Fruit fly (Drosophila melanogaster) Kc167 (cell line): Measurements from ENCODE around the gene U2af38.

Source experiments
- Myc ChIP-seq: fragments of >200 bp; optimal IDR thresholded peaks from 2 replicates; lab custom pipeline; 2017; ENCODE audit warnings: missing external identifiers
- Sin3A ChIP-seq: fragments of >200 bp; optimal IDR thresholded peaks from 2 replicates; lab custom pipeline; 2018; ENCODE audit warnings: missing external identifiers
- h ChIP-seq: fragments of >200 bp; optimal IDR thresholded peaks from 3 replicates; lab custom pipeline; 2018; ENCODE audit warnings: missing external identifiers
- insv ChIP-seq: fragments of >200 bp; optimal IDR thresholded peaks from 3 replicates; lab custom pipeline; 2018; ENCODE audit warnings: missing external identifiers
- psq ChIP-seq: fragments of >200 bp; optimal IDR thresholded peaks from 2 replicates; lab custom pipeline; 2017; ENCODE audit warnings: missing external identifiers
- ttk ChIP-seq: sonication (Bioruptor generic); optimal IDR thresholded peaks from 2 replicates; lab custom pipeline; 2017; ENCODE audit warnings: missing external identifiers

The U2af38 gene

DNA sequence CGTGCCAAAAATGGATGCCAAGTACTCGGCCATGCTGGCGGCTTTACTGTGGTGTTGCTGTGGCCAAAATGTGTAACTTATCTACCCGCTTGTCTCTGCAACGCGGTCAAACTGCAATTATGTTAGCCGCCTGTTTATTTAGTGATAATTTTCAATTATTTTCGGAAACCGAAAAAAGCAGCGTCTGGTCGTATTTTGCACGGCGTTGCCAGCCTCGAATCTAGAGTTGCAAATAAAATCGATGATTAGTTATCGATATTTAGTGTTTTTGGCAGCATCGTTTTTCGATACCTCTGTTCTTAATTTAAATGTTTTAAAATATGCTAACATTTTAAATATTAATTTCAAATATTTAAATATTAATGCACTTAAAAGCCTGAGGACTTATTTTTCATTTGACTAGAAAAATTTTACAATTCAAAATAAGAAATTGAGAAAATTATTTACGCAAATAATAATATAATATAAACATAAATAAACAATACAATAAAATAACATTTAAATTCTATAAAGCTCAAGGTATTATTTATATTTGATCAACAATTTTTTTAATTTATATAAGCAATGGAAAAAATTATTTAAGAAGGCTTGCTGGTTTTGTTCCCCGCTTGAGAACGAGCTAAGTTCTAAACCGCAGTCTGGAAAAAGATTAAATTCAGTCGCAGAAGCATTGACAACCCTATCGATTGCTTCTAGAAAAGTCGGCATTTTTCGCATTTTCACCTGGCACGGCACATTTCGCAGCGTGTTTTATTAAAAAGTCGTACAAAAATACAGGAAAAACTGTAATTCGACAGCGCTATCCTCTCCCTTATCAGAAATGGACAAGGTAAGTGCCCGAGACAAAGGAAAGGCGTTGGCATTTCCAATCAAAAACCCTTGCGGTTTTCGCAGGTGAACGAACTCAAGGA, at the start of gene U2af38, which contains the start of gene Stip1:
Gene U2af38, minus strand, starts transcription at position 230 of the 911 bp plus-strand sequence.
Gene Stip1, plus strand, starts transcription at position 671 of the 911 bp plus-strand sequence.
- TF ChIP-seq psq (lab: Kevin White, UChicago) = no peak
- no peak for TF ChIP-seq Myc (lab: Kevin White, UChicago)
- TF ChIP-seq Sin3A (lab: Kevin White, UChicago) = no peak
- TF ChIP-seq h (lab: Kevin White, UChicago) = no peak
- no peak for TF ChIP-seq insv (lab: Kevin White, UChicago)

DNA sequence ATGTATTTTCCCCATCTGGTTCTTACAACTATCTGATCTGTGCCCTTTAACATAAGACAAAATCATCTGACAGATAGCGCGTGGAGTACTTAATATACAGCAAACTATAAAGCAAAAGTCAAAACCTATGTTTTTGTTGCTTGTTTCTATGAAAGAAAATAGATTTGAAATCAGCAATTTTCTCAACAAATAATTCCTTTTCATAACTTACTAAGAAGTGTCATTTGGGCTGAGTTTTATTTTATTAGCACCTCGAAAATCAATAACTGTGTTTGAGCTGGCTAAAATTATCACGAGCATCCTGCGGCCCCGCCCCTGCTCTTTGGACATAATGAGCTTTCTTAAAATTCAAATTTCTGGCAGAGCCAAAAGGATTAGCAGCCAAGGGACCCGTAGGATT, 37.8 kb upstream of the U2af38 start, which contains the start of gene CG31921:
Gene CG31921, minus strand, starts transcription at position 101 of the 400 bp plus-strand sequence.
- no peak for TF ChIP-seq psq (lab: Kevin White, UChicago)
- no peak for TF ChIP-seq insv (lab: Kevin White, UChicago)
- TF ChIP-seq Sin3A (lab: Kevin White, UChicago) = no peak
- TF ChIP-seq h (lab: Kevin White, UChicago) = no peak
- no peak for TF ChIP-seq ttk (lab: Kevin White, UChicago)
- no peak for TF ChIP-seq Myc (lab: Kevin White, UChicago)

DNA sequence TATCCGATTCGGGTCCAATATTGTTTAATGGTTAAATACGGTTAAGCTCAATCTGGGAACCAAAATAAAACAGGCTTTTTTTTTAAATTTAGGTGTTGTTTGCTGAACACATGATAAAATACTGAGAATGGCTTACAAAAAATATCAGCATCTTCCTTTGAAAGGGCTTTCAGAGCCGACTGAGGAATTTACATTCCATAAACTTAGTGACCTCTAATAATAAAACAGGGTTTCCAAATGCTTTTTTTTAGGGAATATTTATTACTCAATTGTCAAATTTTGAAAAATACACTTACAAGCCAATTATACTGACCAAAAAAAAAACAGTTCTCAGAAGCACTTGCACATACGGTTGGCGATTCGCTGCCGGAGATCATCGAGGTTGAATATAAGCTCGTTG, 35.2 kb upstream of the U2af38 start, which contains the start of gene CG43755:
Gene CG43755, minus strand, starts transcription at position 101 of the 400 bp plus-strand sequence.
- TF ChIP-seq Myc (lab: Kevin White, UChicago) (no peak), h (lab: Kevin White, UChicago) (no peak), ttk (lab: Kevin White, UChicago) (no peak), psq (lab: Kevin White, UChicago) (no peak), Sin3A (lab: Kevin White, UChicago) (no peak), insv (lab: Kevin White, UChicago) (no peak)

DNA sequence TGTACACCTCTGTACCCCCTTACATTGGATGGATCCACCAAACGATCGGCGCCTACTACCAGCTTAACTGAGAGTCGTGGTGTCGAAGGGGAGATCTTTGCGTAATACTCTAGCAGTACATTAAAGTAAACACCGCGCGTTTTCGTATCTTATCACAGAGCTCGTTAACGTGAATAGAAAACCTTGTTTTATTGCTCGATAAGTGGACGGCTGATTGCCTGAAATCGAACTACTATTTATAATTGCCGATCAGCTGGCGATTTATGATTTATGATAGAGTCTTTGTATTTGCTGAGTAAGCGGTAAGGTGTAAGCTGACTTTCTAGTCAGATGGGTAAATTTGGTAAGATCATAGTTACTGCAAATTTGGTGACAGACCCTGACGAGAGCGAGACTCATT, 28.4 kb upstream of the U2af38 start:
- TF ChIP-seq Sin3A (lab: Kevin White, UChicago) = no peak
- no peak for TF ChIP-seq insv (lab: Kevin White, UChicago)
- no peak for TF ChIP-seq Myc (lab: Kevin White, UChicago)
- TF ChIP-seq ttk (lab: Kevin White, UChicago) = no peak
- no peak for TF ChIP-seq h (lab: Kevin White, UChicago)
- no peak for TF ChIP-seq psq (lab: Kevin White, UChicago)

DNA sequence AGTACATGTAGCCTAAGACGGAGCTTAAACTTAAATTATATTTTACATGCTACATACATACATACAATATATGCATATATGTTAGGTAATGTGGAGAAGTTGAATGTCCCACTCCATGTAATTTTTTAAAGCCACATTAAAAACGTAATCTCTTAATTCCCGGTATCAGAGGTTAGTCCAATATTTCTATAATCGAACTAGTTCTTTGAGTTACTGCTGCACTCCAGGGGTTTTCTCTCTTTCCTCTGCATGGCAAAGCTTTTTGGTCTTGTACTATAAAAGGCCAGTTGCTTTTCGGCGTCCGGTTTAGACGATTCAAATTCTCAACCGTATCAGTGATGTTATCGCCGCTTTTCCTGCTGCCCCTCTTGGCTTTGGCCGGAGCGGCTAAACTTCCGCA, 27.3 kb upstream of the U2af38 start, which contains the start of gene CG33127:
Gene CG33127, plus strand, starts transcription at position 309 of the 400 bp plus-strand sequence.
- TF ChIP-seq insv (lab: Kevin White, UChicago) = no peak
- no peak for TF ChIP-seq Myc (lab: Kevin White, UChicago)

DNA sequence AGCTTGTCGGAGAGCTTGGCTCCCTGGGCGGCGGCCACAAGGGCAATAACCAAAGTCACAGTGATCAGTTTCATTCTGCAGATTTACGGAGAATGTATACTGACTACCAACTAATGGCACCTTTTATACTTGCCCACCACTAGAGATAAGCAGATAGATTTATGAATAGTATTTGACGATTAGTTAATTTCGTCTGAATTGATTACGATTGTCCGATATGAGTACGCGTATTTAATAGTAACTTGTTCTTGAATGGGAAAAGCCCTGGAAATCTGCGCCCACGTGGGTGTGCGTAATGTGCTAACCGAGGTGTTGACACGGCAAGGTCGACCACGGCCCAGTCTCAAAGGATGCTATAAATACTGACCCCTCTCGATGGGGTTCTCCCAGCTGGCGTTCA, 26.7 kb upstream of the U2af38 start, which contains the start of gene CG11911:
Gene CG11911, minus strand, starts transcription at position 101 of the 400 bp plus-strand sequence.
- TF ChIP-seq ttk (lab: Kevin White, UChicago) = no peak
- TF ChIP-seq h (lab: Kevin White, UChicago) = no peak
- TF ChIP-seq Myc (lab: Kevin White, UChicago) = no peak
- no peak for TF ChIP-seq Sin3A (lab: Kevin White, UChicago)
- TF ChIP-seq insv (lab: Kevin White, UChicago) = no peak
- no peak for TF ChIP-seq psq (lab: Kevin White, UChicago)

DNA sequence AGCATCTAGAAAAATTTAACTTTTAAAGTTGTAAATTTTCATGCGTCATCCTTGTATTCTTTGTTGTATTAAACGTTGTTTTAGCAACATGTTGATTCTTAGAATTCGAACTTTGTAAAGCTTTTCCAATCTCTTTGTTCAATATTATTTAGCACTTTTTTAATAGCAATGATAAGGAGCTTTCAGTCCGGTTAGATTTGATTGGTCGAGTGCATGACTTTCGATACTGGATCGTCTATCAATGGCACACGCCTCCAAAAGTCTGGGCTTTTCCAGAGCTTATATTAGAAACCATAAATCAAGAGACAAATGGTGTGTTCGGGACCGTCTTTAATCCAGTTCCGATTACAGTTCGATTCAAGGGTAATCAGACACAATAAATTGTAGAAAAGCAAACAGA, 25.3 kb upstream of the U2af38 start:
- no peak for TF ChIP-seq insv (lab: Kevin White, UChicago)
- no peak for TF ChIP-seq Sin3A (lab: Kevin White, UChicago)
- TF ChIP-seq psq (lab: Kevin White, UChicago) = no peak
- no peak for TF ChIP-seq ttk (lab: Kevin White, UChicago)
- TF ChIP-seq h (lab: Kevin White, UChicago) = no peak
- TF ChIP-seq Myc (lab: Kevin White, UChicago) = no peak

DNA sequence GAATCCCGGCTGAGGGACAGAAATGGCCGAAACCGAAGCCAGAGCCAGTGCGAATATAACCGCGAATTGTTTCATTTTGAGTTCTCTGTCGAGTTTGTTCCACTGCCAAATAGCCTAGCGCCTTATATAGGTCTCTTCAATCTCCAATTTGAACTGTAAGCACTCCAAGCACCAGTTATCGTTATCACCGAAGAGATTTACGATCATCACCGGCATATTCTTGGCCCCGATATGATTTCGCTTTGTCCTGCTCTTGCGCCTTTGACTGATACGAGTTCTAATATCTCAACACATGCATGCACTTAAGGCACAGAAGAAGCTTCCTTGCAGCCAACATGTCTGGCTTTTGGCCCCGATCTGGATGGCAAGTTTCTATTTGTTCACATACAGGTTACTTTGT, 24.7 kb upstream of the U2af38 start, which contains the start of gene CG11912:
Gene CG11912, minus strand, starts transcription at position 101 of the 400 bp plus-strand sequence.
- TF ChIP-seq insv (lab: Kevin White, UChicago) (no peak), h (lab: Kevin White, UChicago) (no peak), psq (lab: Kevin White, UChicago) (no peak), Myc (lab: Kevin White, UChicago) (no peak), Sin3A (lab: Kevin White, UChicago) (no peak), ttk (lab: Kevin White, UChicago) (no peak)

DNA sequence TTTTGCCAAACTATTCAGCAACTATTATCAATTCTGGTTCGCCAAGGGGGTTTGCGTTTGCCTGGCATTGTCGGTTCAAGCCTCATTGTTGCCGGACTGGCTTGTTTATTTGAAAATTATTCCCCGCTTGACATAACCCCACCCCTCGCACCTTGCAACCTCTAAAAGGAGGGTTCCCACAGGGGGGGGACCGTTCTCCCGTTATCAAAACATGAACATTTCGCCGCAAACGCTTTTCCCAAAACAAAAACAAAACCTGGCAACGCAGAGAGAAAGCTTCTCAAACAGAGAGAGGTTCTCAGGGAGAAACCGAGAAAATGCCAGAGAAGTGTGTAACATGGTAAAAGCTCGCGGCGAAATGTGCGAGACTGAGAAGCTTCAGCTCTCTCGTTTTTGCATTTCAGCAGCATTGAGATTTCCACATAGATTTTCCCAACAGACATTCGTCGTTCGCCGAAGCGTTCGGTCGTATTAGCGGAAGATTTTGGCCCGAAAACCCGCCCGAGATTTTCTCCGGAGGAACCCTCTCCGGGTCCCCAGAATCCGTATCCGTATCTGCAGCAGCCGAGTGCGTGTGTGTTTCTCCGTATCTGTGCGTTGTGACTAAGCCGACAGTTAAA, 15.4 kb upstream of the U2af38 start:
- TF ChIP-seq ttk (lab: Kevin White, UChicago) (no peak), insv (lab: Kevin White, UChicago) (no peak), h (lab: Kevin White, UChicago) (no peak), Myc (lab: Kevin White, UChicago) (no peak), psq (lab: Kevin White, UChicago) (no peak), Sin3A (lab: Kevin White, UChicago) (no peak)

DNA sequence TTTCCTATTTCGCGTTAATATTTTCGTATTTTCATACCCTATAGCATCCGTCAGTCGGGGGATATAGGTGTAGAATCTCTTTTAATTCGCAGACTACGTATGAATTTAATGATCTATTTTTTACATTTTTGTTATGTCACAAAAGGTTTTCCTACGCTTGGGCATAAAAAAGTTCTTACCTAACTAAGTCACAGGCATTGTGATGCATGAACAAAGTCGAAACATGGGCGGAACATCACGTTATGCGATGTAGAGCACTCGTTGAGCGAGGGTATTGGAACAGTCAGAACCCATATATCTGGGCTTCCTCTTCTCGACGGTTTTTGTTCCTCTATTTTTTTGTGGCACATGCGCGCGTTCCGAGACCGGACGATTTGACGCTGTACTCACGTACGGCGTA, 14.7 kb upstream of the U2af38 start:
- no peak for TF ChIP-seq ttk (lab: Kevin White, UChicago)
- no peak for TF ChIP-seq insv (lab: Kevin White, UChicago)
- TF ChIP-seq Myc (lab: Kevin White, UChicago) = no peak
- no peak for TF ChIP-seq Sin3A (lab: Kevin White, UChicago)
- no peak for TF ChIP-seq psq (lab: Kevin White, UChicago)
- TF ChIP-seq h (lab: Kevin White, UChicago) = no peak
